Worm (Caenorhabditis elegans): Measurements from ENCODE around the gene lge-1.
A peak's percentile ranks its signal among the peaks of the same experiment; 100 is the strongest.

DNA sequence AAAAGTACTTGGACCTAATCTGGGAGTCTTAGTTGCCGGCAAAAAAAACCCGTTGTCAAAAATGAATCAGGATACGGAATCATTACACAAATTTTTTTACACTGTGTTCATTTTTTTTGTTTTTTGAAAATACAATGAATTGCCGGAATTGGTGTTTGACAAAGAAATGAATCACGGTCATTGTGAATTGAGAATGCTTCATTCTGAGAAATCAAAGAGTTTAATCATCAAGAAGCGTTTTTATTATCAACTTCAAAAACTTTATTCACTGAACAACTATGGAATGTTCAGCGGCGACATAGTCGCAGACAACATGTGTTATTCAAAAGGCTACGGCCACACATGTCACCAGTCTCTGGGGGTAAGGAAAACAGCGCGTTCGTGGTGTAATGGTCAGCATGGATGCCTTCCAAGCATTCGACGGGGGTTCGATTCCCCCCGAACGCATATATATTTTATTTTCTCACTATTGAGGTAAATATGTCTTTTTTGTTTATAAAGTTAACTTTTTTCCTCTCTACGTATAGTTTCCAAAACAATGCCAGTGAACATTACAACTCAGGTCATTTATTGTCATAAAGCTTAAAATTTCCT, 2.8 kb upstream of the lge-1 start, which contains the start of gene nas-10:
- peak; percentile 81; the same call in 1 of the 2 replicates for TF ChIP-seq F44E2.7 (GFP tag; IDR thresholded peaks at IDR 0.05)
- TF ChIP-seq F10B5.3 (tag; optimal IDR thresholded peaks at IDR 0.05), result peak; percentile 43
- no peak for TF ChIP-seq nhr-11 (tag; optimal IDR thresholded peaks at IDR 0.05)
- TF ChIP-seq unc-39 (tag; optimal IDR thresholded peaks at IDR 0.05), result no peak
- no peak for TF ChIP-seq ztf-11 (tag; optimal IDR thresholded peaks at IDR 0.05)
- peak in 1 of 2 experiments; percentile 21 for TF ChIP-seq unc-62 (GFP tag; optimal IDR thresholded peaks at IDR 0.05 in 1 of 2)
- TF ChIP-seq unc-62 (tag; optimal IDR thresholded peaks at IDR 0.05), result no peak
- TF ChIP-seq fos-1 (tag; optimal IDR thresholded peaks at IDR 0.05), result no peak
- no peak for TF ChIP-seq cey-2 (tag; optimal IDR thresholded peaks at IDR 0.05; ENCODE audit: borderline replicate concordance, insufficient read depth)
- TF ChIP-seq nhr-77 (tag; optimal IDR thresholded peaks at IDR 0.05), result peak; percentile 53
- TF ChIP-seq snpc-4 (tag; optimal IDR thresholded peaks at IDR 0.05), result no peak
- no peak; the same call in 1 of the 2 replicates for TF ChIP-seq pha-4 (GFP tag; IDR thresholded peaks at IDR 0.05)
- TF ChIP-seq pha-4 (tag; optimal IDR thresholded peaks at IDR 0.05), result no peak
- no peak for TF ChIP-seq jun-1 (tag; optimal IDR thresholded peaks at IDR 0.05)

Measured in whole organism, L4 larva.